Worm (Caenorhabditis elegans) whole organism, young adult: Measurements from ENCODE around the gene B0280.11.
A peak's percentile ranks its signal among the peaks of the same experiment; 100 is the strongest.

Experiments used
- B0261.1 ChIP-seq: sonication (generic microtip); optimal IDR thresholded peaks from 2 replicates; lab custom pipeline; 2016; ENCODE audit warnings: mild to moderate bottlenecking, missing genetic modification characterization, moderate library complexity, missing compliant biosample characterization
- B0336.3 ChIP-seq: fragments of 200-800 bp; sonication (Bioruptor generic); IDR thresholded peaks from 2 replicates; pipeline ENCODE4 v1.3.6; 2022; ENCODE audit warnings: missing genetic modification characterization, missing compliant biosample characterization
- F33H1.4 ChIP-seq: fragments of 200-800 bp; sonication (Bioruptor generic); IDR thresholded peaks from 2 replicates; pipeline ENCODE4 v1.3.6; 2022; ENCODE audit warnings: missing genetic modification reagents, missing genetic modification characterization, missing compliant biosample characterization
- F37B4.10 ChIP-seq: fragments of 200-800 bp; sonication (Bioruptor generic); IDR thresholded peaks from 2 replicates; pipeline ENCODE4 v1.3.6; 2022; ENCODE audit warnings: missing genetic modification characterization, missing compliant biosample characterization
- F39B2.1 ChIP-seq: fragments of 200-800 bp; sonication (Bioruptor generic); IDR thresholded peaks from 2 replicates; pipeline ENCODE4 v1.3.6; 2022; ENCODE audit warnings: missing genetic modification reagents, missing genetic modification characterization, missing compliant biosample characterization
- F57C9.4 ChIP-seq: sonication (generic microtip); optimal IDR thresholded peaks from 2 replicates; lab custom pipeline; 2017; ENCODE audit warnings: mild to moderate bottlenecking, missing genetic modification characterization, missing compliant biosample characterization
- K12H6.12 ChIP-seq: fragments of 200-800 bp; sonication (Bioruptor generic); optimal IDR thresholded peaks from 2 replicates; lab custom pipeline; 2018; ENCODE audit warnings: mild to moderate bottlenecking, missing genetic modification characterization, missing compliant biosample characterization
- T07F8.4 ChIP-seq: sonication (generic microtip); optimal IDR thresholded peaks from 2 replicates; lab custom pipeline; 2016; ENCODE audit warnings: mild to moderate bottlenecking, missing genetic modification characterization, moderate library complexity, missing compliant biosample characterization
- T26A5.8 ChIP-seq: sonication (generic microtip); optimal IDR thresholded peaks from 2 replicates; lab custom pipeline; 2016; ENCODE audit warnings: missing genetic modification characterization, missing compliant biosample characterization
- Y53G8AR.9 ChIP-seq: fragments of 200-800 bp; sonication (Bioruptor generic); conservative IDR thresholded peaks from 2 replicates; pipeline ENCODE4 v1.3.6; 2022; ENCODE audit warnings: missing genetic modification reagents, missing genetic modification characterization, missing compliant biosample characterization
- ZK185.1 ChIP-seq: sonication (generic microtip); optimal IDR thresholded peaks from 2 replicates; lab custom pipeline; 2016; ENCODE audit warnings: mild to moderate bottlenecking, missing genetic modification characterization, missing compliant biosample characterization; ENCODE audit not compliant: poor library complexity, severe bottlenecking
- aptf-3 ChIP-seq: fragments of 200-800 bp; sonication (Bioruptor generic); IDR thresholded peaks from 2 replicates; pipeline ENCODE4 v1.3.6; 2022; ENCODE audit warnings: missing genetic modification characterization, missing compliant biosample characterization
- attf-6 ChIP-seq: fragments of 200-800 bp; sonication (Bioruptor generic); IDR thresholded peaks from 2 replicates; pipeline ENCODE4 v1.3.6; 2022; ENCODE audit warnings: missing genetic modification reagents, missing genetic modification characterization, missing compliant biosample characterization
- bed-2 ChIP-seq: fragments of 200-800 bp; sonication (Bioruptor generic); IDR thresholded peaks from 2 replicates; pipeline ENCODE4 v1.3.6; 2022; ENCODE audit warnings: missing genetic modification reagents, missing genetic modification characterization, missing compliant biosample characterization
- cebp-1 ChIP-seq, 2 experiments: fragments of 200-800 bp in 1 of 2; sonication (Bioruptor generic) in 1 of 2; sonication (generic microtip) in 1 of 2; IDR thresholded peaks in 1 of 2; optimal IDR thresholded peaks in 1 of 2; 2 replicates each; pipeline versions ENCODE4 v1.3.6 to Lab custom; 2017 to 2022; ENCODE audit warnings: missing compliant biosample characterization in 2 of 2, missing genetic modification characterization in 2 of 2, mild to moderate bottlenecking in 1 of 2, missing genetic modification reagents in 1 of 2, moderate library complexity in 1 of 2
- ceh-100 ChIP-seq: fragments of 200-800 bp; sonication (Bioruptor generic); IDR thresholded peaks from 2 replicates; pipeline ENCODE4 v1.3.6; 2022; ENCODE audit warnings: missing genetic modification reagents, missing genetic modification characterization, missing compliant biosample characterization
- ceh-40 ChIP-seq: fragments of 200-800 bp; sonication (Bioruptor generic); IDR thresholded peaks from 2 replicates; pipeline ENCODE4 v1.3.6; 2022; ENCODE audit warnings: missing genetic modification characterization, missing compliant biosample characterization
- ceh-58 ChIP-seq: fragments of 200-800 bp; sonication (Bioruptor generic); IDR thresholded peaks from 2 replicates; pipeline ENCODE4 v1.3.6; 2022; ENCODE audit warnings: missing genetic modification characterization, missing compliant biosample characterization
- ceh-79 ChIP-seq: sonication (generic microtip); optimal IDR thresholded peaks from 2 replicates; lab custom pipeline; 2017; ENCODE audit warnings: mild to moderate bottlenecking, missing genetic modification characterization, missing compliant biosample characterization
- ceh-91 ChIP-seq: fragments of 200-800 bp; sonication (Bioruptor generic); IDR thresholded peaks from 2 replicates; pipeline ENCODE4 v1.3.6; 2022; ENCODE audit warnings: missing genetic modification reagents, missing genetic modification characterization, missing compliant biosample characterization
- dox-1 ChIP-seq: fragments of 200-800 bp; sonication (Bioruptor generic); IDR thresholded peaks from 2 replicates; pipeline ENCODE4 v1.3.6; 2022; ENCODE audit warnings: missing genetic modification reagents, missing genetic modification characterization, missing compliant biosample characterization
- efl-1 ChIP-seq: fragments of 150-350 bp; optimal IDR thresholded peaks from 2 replicates; lab custom pipeline; 2014; ENCODE audit warnings: missing biosample characterization, missing genetic modification reagents, missing genetic modification characterization
- egl-44 ChIP-seq: fragments of 200-800 bp; sonication (Bioruptor generic); IDR thresholded peaks from 2 replicates; pipeline ENCODE4 v1.3.6; 2022; ENCODE audit warnings: missing genetic modification reagents, missing genetic modification characterization, missing compliant biosample characterization
- hmg-1.2 ChIP-seq: fragments of 200-800 bp; sonication (Bioruptor generic); IDR thresholded peaks from 2 replicates; pipeline ENCODE4 v1.3.6; 2022; ENCODE audit warnings: missing genetic modification reagents, missing genetic modification characterization, missing compliant biosample characterization
- hmg-20 ChIP-seq: fragments of 200-800 bp; sonication (Bioruptor generic); IDR thresholded peaks from 2 replicates; pipeline ENCODE4 v1.3.6; 2022; ENCODE audit warnings: missing genetic modification reagents, missing genetic modification characterization, missing compliant biosample characterization
- hrde-1 ChIP-seq: sonication (generic microtip); optimal IDR thresholded peaks from 2 replicates; lab custom pipeline; 2016; ENCODE audit warnings: missing genetic modification characterization, mild to moderate bottlenecking, missing compliant biosample characterization, moderate library complexity, missing genotype, missing genetic modification reagents, borderline replicate concordance
- let-526 ChIP-seq: fragments of 200-800 bp; sonication (Bioruptor generic); IDR thresholded peaks from 2 replicates; pipeline ENCODE4 v1.3.6; 2022; ENCODE audit warnings: missing genetic modification reagents, missing genetic modification characterization, missing compliant biosample characterization
- let-607 ChIP-seq, 2 experiments: fragments of 200-800 bp in 1 of 2; sonication (Bioruptor generic) in 1 of 2; sonication (generic microtip) in 1 of 2; optimal IDR thresholded peaks; 2 replicates each; lab custom pipeline; 2016 to 2018; ENCODE audit warnings: mild to moderate bottlenecking in 2 of 2, missing compliant biosample characterization in 2 of 2, missing genetic modification characterization in 2 of 2, moderate library complexity in 2 of 2, missing genotype in 1 of 2
- lin-35 ChIP-seq, 3 experiments: fragments of 150-350 bp in 2 of 3; sonication (generic microtip) in 1 of 3; optimal IDR thresholded peaks; 2 replicates each; lab custom pipeline; 2014 to 2018; ENCODE audit warnings: missing biosample characterization in 3 of 3, missing genetic modification characterization in 3 of 3, missing genetic modification reagents in 3 of 3
- lin-40 ChIP-seq: sonication (generic microtip); optimal IDR thresholded peaks from 2 replicates; lab custom pipeline; 2016; ENCODE audit warnings: missing genetic modification characterization, mild to moderate bottlenecking, missing compliant biosample characterization, missing genotype, missing genetic modification reagents
- lsl-1 ChIP-seq: fragments of 200-800 bp; sonication (Bioruptor generic); optimal IDR thresholded peaks from 2 replicates; lab custom pipeline; 2018; ENCODE audit warnings: mild to moderate bottlenecking, missing genetic modification characterization, moderate library complexity, missing compliant biosample characterization
- madf-10 ChIP-seq: sonication (generic microtip); optimal IDR thresholded peaks from 2 replicates; lab custom pipeline; 2016; ENCODE audit warnings: mild to moderate bottlenecking, missing genetic modification characterization, missing compliant biosample characterization
- nhr-80 ChIP-seq: sonication (generic microtip); optimal IDR thresholded peaks from 2 replicates; lab custom pipeline; 2016; ENCODE audit warnings: missing genetic modification characterization, missing compliant biosample characterization
- snpc-3.4 ChIP-seq: sonication (generic microtip); optimal IDR thresholded peaks from 2 replicates; lab custom pipeline; 2017; ENCODE audit warnings: missing genetic modification characterization, mild to moderate bottlenecking, missing compliant biosample characterization, antibody characterized with exemption, moderate library complexity, missing genotype, missing genetic modification reagents
- unc-62 ChIP-seq: fragments of 150-350 bp; optimal IDR thresholded peaks from 2 replicates; lab custom pipeline; 2014; ENCODE audit warnings: missing biosample characterization, missing genetic modification reagents, missing genetic modification characterization
- zfh-2 ChIP-seq: fragments of 200-800 bp; sonication (Bioruptor generic); conservative IDR thresholded peaks from 2 replicates; pipeline ENCODE4 v1.3.6; 2022; ENCODE audit warnings: missing genetic modification reagents, missing genetic modification characterization, missing compliant biosample characterization
- ztf-3 ChIP-seq: fragments of 200-800 bp; sonication (Bioruptor generic); optimal IDR thresholded peaks from 2 replicates; lab custom pipeline; 2018; ENCODE audit warnings: mild to moderate bottlenecking, missing genetic modification characterization, missing compliant biosample characterization
- ztf-6 ChIP-seq: fragments of 200-800 bp; sonication (Bioruptor generic); IDR thresholded peaks from 2 replicates; pipeline ENCODE4 v1.3.6; 2022; ENCODE audit warnings: missing genetic modification reagents, missing genetic modification characterization, missing compliant biosample characterization

The B0280.11 gene

ce11 chrIII:7165816-7166229, 27.7 kb upstream of the B0280.11 start (continued):
- TF ChIP-seq ceh-79 (tag; lab: Kevin White, UChicago) (no peak), bed-2 (no peak), lin-40 (peak; percentile 15), hmg-20 (no peak), nhr-80 (tag; lab: Kevin White, UChicago) (peak; percentile 98), madf-10 (tag; lab: Kevin White, UChicago) (no peak), aptf-3 (GFP tag; lab: Robert Waterston, UW) (no peak), lin-35 (GFP tag; optimal IDR thresholded peaks at IDR 0.05; lab: Kevin White, UChicago) (peak in 1 of 3 experiments; percentile 54), ztf-3 (GFP tag; lab: Kevin White, UChicago) (no peak), T07F8.4 (no peak), dox-1 (peak; percentile 65), ztf-6 (GFP tag; lab: Robert Waterston, UW) (no peak), ceh-40 (no peak), K12H6.12 (peak; percentile 27), let-526 (GFP tag; lab: Robert Waterston, UW) (no peak), B0336.3 (GFP tag; lab: Robert Waterston, UW) (0 out of 2 replicates have a peak, but pooled peaks have one; percentile 20), ceh-58 (GFP tag; lab: Robert Waterston, UW) (no peak), F39B2.1 (no peak), attf-6 (GFP tag; lab: Robert Waterston, UW) (no peak), ZK185.1 (tag; lab: Kevin White, UChicago) (no peak), let-607 (tag; optimal IDR thresholded peaks at IDR 0.05; lab: Kevin White, UChicago) (peak; percentile 68 to 75), T26A5.8 (tag; lab: Kevin White, UChicago) (no peak), ceh-100 (GFP tag; lab: Robert Waterston, UW) (no peak), hmg-1.2 (GFP tag; lab: Robert Waterston, UW) (no peak; the same call in 1 of the 2 replicates)

- TF ChIP-seq F37B4.10 (GFP tag; lab: Robert Waterston, UW) (no peak), egl-44 (no peak), Y53G8AR.9 (GFP tag; lab: Robert Waterston, UW) (no peak), ceh-91 (GFP tag; lab: Robert Waterston, UW) (peak; percentile 34; the same call in 1 of the 2 replicates), F57C9.4 (tag; lab: Kevin White, UChicago) (no peak), unc-62 (GFP tag; lab: Kevin White, UChicago) (no peak), zfh-2 (GFP tag; lab: Robert Waterston, UW) (no peak), K12H6.12 (no peak), cebp-1 (GFP tag; IDR thresholded peaks at IDR 0.05; lab: Robert Waterston, UW) (no peak), cebp-1 (tag; optimal IDR thresholded peaks at IDR 0.05; lab: Kevin White, UChicago) (no peak), hmg-1.2 (GFP tag; lab: Robert Waterston, UW) (peak; percentile 10; the same call in 1 of the 2 replicates), efl-1 (GFP tag; lab: Kevin White, UChicago) (peak; percentile 70), snpc-3.4 (tag; lab: Kevin White, UChicago) (peak; percentile 44), hrde-1 (no peak), B0261.1 (no peak), lsl-1 (GFP tag; lab: Kevin White, UChicago) (peak; percentile 80), F33H1.4 (GFP tag; lab: Robert Waterston, UW) (peak; percentile 36; the same call in 1 of the 2 replicates)
- TF ChIP-seq, all 124 proteins: peak for 6
These were observed 27.2 kb upstream of the B0280.11 start for ce11 chrIII:7165276-7165675.
